Fruit fly (Drosophila melanogaster) whole organism, embryonic: ENCODE measurements around the gene Rab14.
A peak's percentile ranks its signal among the peaks of the same experiment; 100 is the strongest.

Source experiments
- Awh ChIP-seq: fragments of 200-800 bp; sonication (Bioruptor generic); IDR thresholded peaks from 2 replicates; pipeline ENCODE4, ENCODE4 v1.3.6; 2022; ENCODE audit warnings: missing biosample characterization, missing genetic modification characterization
- CG10321 ChIP-seq: fragments of 200-800 bp; sonication (Bioruptor generic); IDR thresholded peaks from 2 replicates; pipeline ENCODE4 v1.3.6; 2022; ENCODE audit warnings: missing biosample characterization, missing genetic modification characterization
- CG11398 ChIP-seq: fragments of 200-800 bp; sonication (Bioruptor generic); optimal IDR thresholded peaks from 2 replicates; lab custom pipeline; 2016; ENCODE audit warnings: missing biosample characterization, missing genetic modification characterization
- CG11560 ChIP-seq: fragments of 200-800 bp; sonication (Bioruptor generic); IDR thresholded peaks from 3 replicates; pipeline ENCODE4 v1.3.6; 2022; ENCODE audit warnings: missing biosample characterization, missing genetic modification characterization
- CG12659 ChIP-seq: fragments of 200-800 bp; sonication (Bioruptor generic); optimal IDR thresholded peaks from 3 replicates; lab custom pipeline; 2017; ENCODE audit warnings: mild to moderate bottlenecking, missing biosample characterization, missing genetic modification reagents, missing genetic modification characterization
- CG12744 ChIP-seq: fragments of 200-800 bp; sonication (Bioruptor generic); optimal IDR thresholded peaks from 2 replicates; lab custom pipeline; 2016; ENCODE audit warnings: missing biosample characterization, missing genetic modification characterization
- CG13287 ChIP-seq: fragments of 200-800 bp; sonication (Bioruptor generic); IDR thresholded peaks from 2 replicates; pipeline ENCODE4 v1.3.6; 2022; ENCODE audit warnings: missing biosample characterization, missing genetic modification characterization; ENCODE audit not compliant: partially characterized antibody
- CG13296 ChIP-seq: fragments of 200-800 bp; sonication (Bioruptor generic); optimal IDR thresholded peaks from 3 replicates; lab custom pipeline; 2018; ENCODE audit warnings: missing biosample characterization, mild to moderate bottlenecking, missing genetic modification characterization
- CG17328 ChIP-seq: fragments of 200-800 bp; sonication (Bioruptor generic); IDR thresholded peaks from 2 replicates; pipeline ENCODE4 v1.3.6; 2022; ENCODE audit warnings: missing biosample characterization, missing genetic modification characterization
- CG1792 ChIP-seq: fragments of 200-800 bp; sonication (Bioruptor generic); optimal IDR thresholded peaks from 2 replicates; lab custom pipeline; 2016; ENCODE audit warnings: missing biosample characterization, missing genetic modification characterization
- CG1832 ChIP-seq: fragments of 200-800 bp; sonication (Bioruptor generic); optimal IDR thresholded peaks from 2 replicates; lab custom pipeline; 2017; ENCODE audit warnings: missing biosample characterization, mild to moderate bottlenecking, missing genetic modification characterization, inconsistent platforms
- CG2116 ChIP-seq: fragments of 200-800 bp; sonication (Bioruptor generic); optimal IDR thresholded peaks from 3 replicates; lab custom pipeline; 2018; ENCODE audit warnings: missing biosample characterization, mild to moderate bottlenecking, missing genetic modification characterization
- CG2678 ChIP-seq: fragments of 200-800 bp; sonication (Bioruptor generic); optimal IDR thresholded peaks from 3 replicates; lab custom pipeline; 2019; ENCODE audit warnings: missing biosample characterization, mild to moderate bottlenecking, missing genetic modification characterization, moderate library complexity
- CG3847 ChIP-seq: fragments of 200-800 bp; sonication (Bioruptor generic); IDR thresholded peaks from 2 replicates; pipeline ENCODE4 v1.3.6; 2022; ENCODE audit warnings: missing biosample characterization, missing genetic modification characterization
- CG42726 ChIP-seq: fragments of 200-800 bp; sonication (Bioruptor generic); IDR thresholded peaks from 2 replicates; pipeline ENCODE4 v1.3.6; 2022; ENCODE audit warnings: missing biosample characterization, missing genetic modification characterization; ENCODE audit not compliant: partially characterized antibody
- CG4424 ChIP-seq: fragments of 200-800 bp; sonication (Bioruptor generic); optimal IDR thresholded peaks from 3 replicates; lab custom pipeline; 2016; ENCODE audit warnings: missing biosample characterization, missing genetic modification characterization
- CG6689 ChIP-seq: fragments of 200-800 bp; sonication (Bioruptor generic); IDR thresholded peaks from 2 replicates; pipeline ENCODE4 v1.3.6; 2022; ENCODE audit warnings: missing biosample characterization, missing genetic modification characterization
- CG7556 ChIP-seq: fragments of 200-800 bp; sonication (Bioruptor generic); optimal IDR thresholded peaks from 2 replicates; lab custom pipeline; 2017; ENCODE audit warnings: missing biosample characterization, mild to moderate bottlenecking, missing genetic modification characterization
- CG8089 ChIP-seq: fragments of 200-800 bp; sonication (Bioruptor generic); optimal IDR thresholded peaks from 3 replicates; lab custom pipeline; 2016; ENCODE audit warnings: missing biosample characterization, missing genetic modification characterization
- CG8944 ChIP-seq: fragments of 200-800 bp; sonication (Bioruptor generic); optimal IDR thresholded peaks from 3 replicates; lab custom pipeline; 2016; ENCODE audit warnings: missing biosample characterization, missing genetic modification characterization
- CG9437 ChIP-seq: fragments of 200-800 bp; sonication (Bioruptor generic); optimal IDR thresholded peaks from 2 replicates; lab custom pipeline; 2018; ENCODE audit warnings: missing biosample characterization, mild to moderate bottlenecking, missing genetic modification characterization
- CG9797 ChIP-seq: fragments of 200-800 bp; sonication (Bioruptor generic); optimal IDR thresholded peaks from 3 replicates; lab custom pipeline; 2018; ENCODE audit warnings: missing biosample characterization, mild to moderate bottlenecking, missing genetic modification characterization
- CkIIα-i1 ChIP-seq: fragments of 200-800 bp; sonication (Bioruptor generic); IDR thresholded peaks from 2 replicates; pipeline ENCODE4 v1.3.6; 2022; ENCODE audit warnings: missing biosample characterization, missing genetic modification characterization
- Dad ChIP-seq: fragments of 200-800 bp; sonication (Bioruptor generic); optimal IDR thresholded peaks from 3 replicates; lab custom pipeline; 2016; ENCODE audit warnings: missing biosample characterization, missing genetic modification characterization
- E2f2 ChIP-seq: fragments of 200-800 bp; sonication (Bioruptor generic); IDR thresholded peaks from 2 replicates; pipeline ENCODE4 v1.3.6; 2022; ENCODE audit warnings: missing biosample characterization, missing genetic modification characterization
- Ets97D ChIP-seq: fragments of 200-800 bp; sonication (Bioruptor generic); optimal IDR thresholded peaks from 3 replicates; lab custom pipeline; 2016; ENCODE audit warnings: missing biosample characterization, missing genetic modification characterization
- H15 ChIP-seq: fragments of 200-800 bp; sonication (Bioruptor generic); IDR thresholded peaks from 3 replicates; pipeline ENCODE4 v1.3.6; 2022; ENCODE audit warnings: missing biosample characterization, missing genetic modification characterization
- Hr78 ChIP-seq, 2 experiments: fragments of 200-800 bp in 1 of 2; fragments of >200 bp in 1 of 2; sonication (Bioruptor generic) in 1 of 2; optimal IDR thresholded peaks; 2 replicates each; lab custom pipeline; 2017 to 2019; ENCODE audit warnings: missing biosample characterization in 2 of 2, missing genetic modification characterization in 2 of 2, mild to moderate bottlenecking in 1 of 2, moderate library complexity in 1 of 2
- Lpt ChIP-seq: fragments of >200 bp; optimal IDR thresholded peaks from 2 replicates; lab custom pipeline; 2018; ENCODE audit warnings: missing biosample characterization, missing genetic modification characterization
- Myb ChIP-seq: fragments of 200-800 bp; sonication (Bioruptor generic); optimal IDR thresholded peaks from 2 replicates; lab custom pipeline; 2016; ENCODE audit warnings: missing biosample characterization, missing genetic modification characterization
- Nf-YA ChIP-seq: fragments of 200-800 bp; sonication (Bioruptor generic); IDR thresholded peaks from 2 replicates; pipeline ENCODE4 v1.3.6; 2022; ENCODE audit warnings: missing biosample characterization, missing genetic modification characterization
- NfI ChIP-seq: fragments of 200-800 bp; sonication (Bioruptor generic); optimal IDR thresholded peaks from 3 replicates; lab custom pipeline; 2018; ENCODE audit warnings: missing biosample characterization, mild to moderate bottlenecking, missing genetic modification characterization, moderate library complexity
- Side ChIP-seq: fragments of 200-800 bp; sonication (Bioruptor generic); optimal IDR thresholded peaks from 2 replicates; lab custom pipeline; 2016; ENCODE audit warnings: missing biosample characterization, missing genetic modification characterization
- Sry-δ ChIP-seq: fragments of 200-800 bp; sonication (Bioruptor generic); optimal IDR thresholded peaks from 2 replicates; lab custom pipeline; 2016; ENCODE audit warnings: missing biosample characterization, missing genetic modification characterization
- ato ChIP-seq: fragments of 200-800 bp; sonication (Bioruptor generic); IDR thresholded peaks from 2 replicates; pipeline ENCODE4 v1.3.6; 2022; ENCODE audit warnings: missing biosample characterization, missing genetic modification characterization; ENCODE audit not compliant: partially characterized antibody
- corto ChIP-seq: fragments of 200-800 bp; sonication (Bioruptor generic); optimal IDR thresholded peaks from 2 replicates; lab custom pipeline; 2016; ENCODE audit warnings: missing biosample characterization, mild to moderate bottlenecking, missing genetic modification characterization, moderate library complexity
- cwo ChIP-seq: fragments of 200-800 bp; sonication (Bioruptor generic); optimal IDR thresholded peaks from 3 replicates; lab custom pipeline; 2017; ENCODE audit warnings: missing biosample characterization, missing genetic modification characterization, mild to moderate bottlenecking, moderate library complexity, missing genetic modification reagents
- dysf ChIP-seq: fragments of 200-800 bp; sonication (Bioruptor generic); IDR thresholded peaks from 3 replicates; pipeline ENCODE4 v1.3.6; 2022; ENCODE audit warnings: missing biosample characterization, missing genetic modification characterization
- exex ChIP-seq: fragments of 200-800 bp; sonication (Bioruptor generic); optimal IDR thresholded peaks from 4 replicates; lab custom pipeline; 2018; ENCODE audit warnings: missing biosample characterization, mild to moderate bottlenecking, missing genetic modification characterization, moderate library complexity
- hth ChIP-seq: fragments of >200 bp; optimal IDR thresholded peaks from 2 replicates; lab custom pipeline; 2017; ENCODE audit warnings: inconsistent platforms
- lab ChIP-seq: fragments of 200-800 bp; sonication (Bioruptor generic); optimal IDR thresholded peaks from 3 replicates; lab custom pipeline; 2017; ENCODE audit warnings: missing biosample characterization, missing genetic modification characterization, mild to moderate bottlenecking, moderate library complexity, missing genetic modification reagents
- nmo ChIP-seq: fragments of 200-800 bp; sonication (Bioruptor generic); optimal IDR thresholded peaks from 2 replicates; lab custom pipeline; 2018; ENCODE audit warnings: missing biosample characterization, mild to moderate bottlenecking, missing genetic modification characterization, moderate library complexity
- onecut ChIP-seq: fragments of 200-800 bp; sonication (Bioruptor generic); IDR thresholded peaks from 2 replicates; pipeline ENCODE4 v1.3.6; 2022; ENCODE audit warnings: missing biosample characterization, missing genetic modification characterization
- peb ChIP-seq: fragments of 200-800 bp; sonication (Bioruptor generic); IDR thresholded peaks from 2 replicates; pipeline ENCODE4 v1.3.6; 2022; ENCODE audit warnings: missing biosample characterization, missing genetic modification characterization
- pnt ChIP-seq: fragments of 200-800 bp; sonication (Bioruptor generic); optimal IDR thresholded peaks from 3 replicates; lab custom pipeline; 2016; ENCODE audit warnings: missing biosample characterization, missing genetic modification characterization
- psq ChIP-seq: fragments of 200-800 bp; sonication (Bioruptor generic); optimal IDR thresholded peaks from 2 replicates; lab custom pipeline; 2017; ENCODE audit warnings: missing biosample characterization, missing genetic modification characterization
- pum ChIP-seq: fragments of 200-800 bp; sonication (Bioruptor generic); optimal IDR thresholded peaks from 2 replicates; lab custom pipeline; 2016; ENCODE audit warnings: missing biosample characterization, missing genetic modification characterization
- row ChIP-seq: fragments of 200-800 bp; sonication (Bioruptor generic); IDR thresholded peaks from 3 replicates; pipeline ENCODE4 v1.3.6; 2022; ENCODE audit warnings: missing biosample characterization, missing genetic modification characterization
- run ChIP-seq: fragments of 200-800 bp; sonication (Bioruptor generic); optimal IDR thresholded peaks from 3 replicates; lab custom pipeline; 2018; ENCODE audit warnings: missing biosample characterization, mild to moderate bottlenecking, missing genetic modification characterization
- sqz ChIP-seq: fragments of 200-800 bp; sonication (Bioruptor generic); optimal IDR thresholded peaks from 3 replicates; lab custom pipeline; 2018; ENCODE audit warnings: missing biosample characterization, mild to moderate bottlenecking, missing genetic modification characterization
- tap ChIP-seq: fragments of 200-800 bp; optimal IDR thresholded peaks from 3 replicates; lab custom pipeline; 2019; ENCODE audit warnings: missing biosample characterization, mild to moderate bottlenecking, missing genetic modification characterization, moderate library complexity
- wek ChIP-seq: fragments of 200-800 bp; sonication (Bioruptor generic); optimal IDR thresholded peaks from 3 replicates; lab custom pipeline; 2018; ENCODE audit warnings: missing biosample characterization, mild to moderate bottlenecking, missing genetic modification characterization, moderate library complexity

Rab14 gene

DNA sequence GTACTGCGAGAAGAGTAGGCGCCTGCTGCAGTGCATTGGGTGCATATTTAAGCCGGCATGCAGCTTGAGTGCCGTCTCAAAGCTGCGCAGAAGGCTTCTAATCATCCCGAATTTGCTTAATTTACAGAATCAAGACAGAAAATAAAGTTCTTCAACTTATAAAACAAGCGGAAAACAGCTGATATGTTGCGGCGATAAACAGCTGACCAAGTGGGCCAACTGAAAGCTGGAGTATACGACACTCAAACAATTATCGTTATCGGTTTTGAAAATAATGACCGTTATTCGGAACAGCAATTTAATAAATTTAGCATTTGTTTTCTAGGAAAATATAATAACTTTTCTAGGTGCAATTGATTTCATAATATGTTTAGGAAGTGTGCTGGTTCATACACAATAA, 6.3 kb upstream of the Rab14 start, which contains the start of gene mTTF (continued):
- TF ChIP-seq hth (no peak), tap (tag; lab: Kevin White, UChicago) (no peak), onecut (GFP tag; lab: Robert Waterston, UW) (no peak), CG12744 (GFP tag; lab: Kevin White, UChicago) (no peak), CG4424 (GFP tag; lab: Kevin White, UChicago) (no peak), CG11398 (GFP tag; lab: Kevin White, UChicago) (no peak), CG11560 (no peak), NfI (GFP tag; lab: Kevin White, UChicago) (no peak), peb (GFP tag; lab: Robert Waterston, UW) (no peak), ato (GFP tag; lab: Robert Waterston, UW) (peak; percentile 62; the same call in 1 of the 2 replicates), CG12659 (GFP tag; lab: Kevin White, UChicago) (peak; percentile 1), CG9437 (GFP tag; lab: Kevin White, UChicago) (no peak), CG9797 (peak; percentile 16), CG1832 (GFP tag; lab: Kevin White, UChicago) (no peak), Awh (GFP tag; lab: Robert Waterston, UW) (no peak), pum (no peak), E2f2 (GFP tag; lab: Robert Waterston, UW) (peak; percentile 78), CG2116 (GFP tag; lab: Kevin White, UChicago) (peak; percentile 52), exex (tag; lab: Kevin White, UChicago) (no peak), Sry-δ (peak; percentile 47), CG13296 (GFP tag; lab: Kevin White, UChicago) (no peak), Myb (GFP tag; lab: Kevin White, UChicago) (peak; percentile 99), CG8089 (GFP tag; lab: Kevin White, UChicago) (no peak), corto (GFP tag; lab: Kevin White, UChicago) (no peak), H15 (GFP tag; lab: Robert Waterston, UW) (no peak), CG42726 (GFP tag; lab: Robert Waterston, UW) (peak; percentile 45; the same call in 1 of the 2 replicates), run (tag; lab: Kevin White, UChicago) (no peak), CG2678 (tag; lab: Kevin White, UChicago) (no peak), CG13287 (GFP tag; lab: Robert Waterston, UW) (peak; percentile 72), dysf (GFP tag; lab: Robert Waterston, UW) (no peak), cwo (no peak), CG6689 (GFP tag; lab: Robert Waterston, UW) (no peak), Nf-YA (GFP tag; lab: Robert Waterston, UW) (no peak), CG10321 (GFP tag; lab: Robert Waterston, UW) (no peak), Side (GFP tag; lab: Kevin White, UChicago) (no peak), row (GFP tag; lab: Robert Waterston, UW) (no peak; the same call in 2 of the 3 replicates), CG3847 (GFP tag; lab: Robert Waterston, UW) (no peak), Ets97D (peak; percentile 59), Dad (GFP tag; lab: Kevin White, UChicago) (no peak), Hr78 (GFP tag; optimal IDR thresholded peaks at IDR 0.05; lab: Kevin White, UChicago) (no peak), CG8944 (GFP tag; lab: Kevin White, UChicago) (no peak), CG17328 (GFP tag; lab: Robert Waterston, UW) (no peak), CG1792 (no peak), lab (GFP tag; lab: Kevin White, UChicago) (no peak), sqz (no peak), pnt (no peak), psq (GFP tag; lab: Kevin White, UChicago) (no peak), wek (GFP tag; lab: Kevin White, UChicago) (no peak), nmo (GFP tag; lab: Kevin White, UChicago) (no peak), CkIIα-i1 (GFP tag; lab: Robert Waterston, UW) (no peak), Lpt (no peak), CG7556 (GFP tag; lab: Kevin White, UChicago) (no peak)
